Worm (Caenorhabditis elegans): Measurements from ENCODE around the gene C05C12.1.

DNA sequence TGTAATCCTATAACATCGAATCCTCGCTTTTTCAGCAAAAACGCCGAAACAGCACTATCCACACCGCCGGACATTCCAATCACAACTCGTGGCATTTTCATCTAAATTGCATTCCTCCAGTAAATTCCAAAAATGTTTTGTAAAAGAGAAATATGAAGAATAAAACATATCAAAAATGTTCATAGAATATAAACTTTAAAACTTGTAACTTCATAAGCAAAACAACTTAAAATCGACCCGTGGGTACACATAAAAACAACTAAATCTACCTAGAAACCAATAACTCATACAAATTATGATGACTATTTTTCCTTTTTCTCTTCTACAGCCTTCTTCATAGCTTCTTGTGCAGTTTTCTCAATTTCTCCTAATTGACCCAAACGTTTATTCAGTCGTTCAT, 43.0 kb downstream of the C05C12.1 start, which contains the start of gene mttu-1:
- TF ChIP-seq flt-1 (GFP tag; IDR thresholded peaks at IDR 0.05) (no peak), med-1 (GFP tag; optimal IDR thresholded peaks at IDR 0.05; ENCODE audit: insufficient read depth) (no peak), klf-2 (GFP tag; conservative IDR thresholded peaks at IDR 0.05) (no peak), ref-1 (GFP tag; conservative IDR thresholded peaks at IDR 0.05) (no peak), T22C8.4 (GFP tag; IDR thresholded peaks at IDR 0.05) (no peak)
